Worm (Caenorhabditis elegans): ENCODE data around the gene C04B4.6.
"Not testable (repeated sequence)": the region's sequence is repeated elsewhere in the genome, so short reads cannot be mapped to it uniquely, and the experiment has no call there.

- TF ChIP-seq ceh-16 (tag; optimal IDR thresholded peaks at IDR 0.05); nfya-1 (tag; optimal IDR thresholded peaks at IDR 0.05; ENCODE audit: insufficient read depth); elt-2 (tag; optimal IDR thresholded peaks at IDR 0.05); snpc-4 (tag; optimal IDR thresholded peaks at IDR 0.05); ztf-11 (tag; optimal IDR thresholded peaks at IDR 0.05); lin-39 (tag; optimal IDR thresholded peaks at IDR 0.05); nhr-77 (tag; optimal IDR thresholded peaks at IDR 0.05); egl-27 (tag; optimal IDR thresholded peaks at IDR 0.05): not testable (repeated sequence)
Observed at ce11 chrX:12302755-12303154, 27.3 kb upstream of the C04B4.6 start, which contains the start of gene dot-1.3.
